Fruit fly (Drosophila melanogaster) whole organism, embryonic: ENCODE measurements around the gene Taf6.

Experiments
- Antp ChIP-seq: fragments of 200-800 bp; sonication (Bioruptor generic); optimal IDR thresholded peaks from 3 replicates; lab custom pipeline; 2016; ENCODE audit warnings: missing biosample characterization, missing genetic modification characterization
- Atf3 ChIP-seq: fragments of 200-800 bp; sonication (Bioruptor generic); optimal IDR thresholded peaks from 3 replicates; lab custom pipeline; 2016; ENCODE audit warnings: missing biosample characterization, missing genetic modification characterization
- CG10321 ChIP-seq: fragments of 200-800 bp; sonication (Bioruptor generic); IDR thresholded peaks from 2 replicates; pipeline ENCODE4 v1.3.6; 2022; ENCODE audit warnings: missing biosample characterization, missing genetic modification characterization
- CG10543 ChIP-seq: fragments of 200-800 bp; sonication (Bioruptor generic); optimal IDR thresholded peaks from 3 replicates; lab custom pipeline; 2017; ENCODE audit warnings: missing biosample characterization, mild to moderate bottlenecking, missing genetic modification characterization, moderate library complexity
- CG11504 ChIP-seq: fragments of 200-800 bp; sonication (Bioruptor generic); optimal IDR thresholded peaks from 3 replicates; lab custom pipeline; 2019; ENCODE audit warnings: missing biosample characterization, mild to moderate bottlenecking, missing genetic modification characterization, moderate library complexity
- CG14965 ChIP-seq: fragments of 200-800 bp; sonication (Bioruptor generic); optimal IDR thresholded peaks from 2 replicates; lab custom pipeline; 2016; ENCODE audit warnings: missing biosample characterization, missing genetic modification characterization, borderline replicate concordance
- CG15479 ChIP-seq: fragments of 200-800 bp; sonication (Bioruptor generic); optimal IDR thresholded peaks from 3 replicates; lab custom pipeline; 2019; ENCODE audit warnings: missing biosample characterization, mild to moderate bottlenecking, missing genetic modification characterization, moderate library complexity
- CG16815 ChIP-seq: fragments of 200-800 bp; sonication (Bioruptor generic); optimal IDR thresholded peaks from 3 replicates; lab custom pipeline; 2017; ENCODE audit warnings: missing biosample characterization, mild to moderate bottlenecking, missing genetic modification characterization
- CG17385 ChIP-seq: fragments of 200-800 bp; sonication (Bioruptor generic); optimal IDR thresholded peaks from 3 replicates; lab custom pipeline; 2018; ENCODE audit warnings: missing biosample characterization, mild to moderate bottlenecking, missing genetic modification characterization
- CG17568 ChIP-seq: fragments of 200-800 bp; sonication (Bioruptor generic); optimal IDR thresholded peaks from 2 replicates; lab custom pipeline; 2018; ENCODE audit warnings: missing biosample characterization, mild to moderate bottlenecking, missing genetic modification characterization, moderate library complexity
- CG30431 ChIP-seq: fragments of 200-800 bp; sonication (Bioruptor generic); optimal IDR thresholded peaks from 2 replicates; lab custom pipeline; 2017; ENCODE audit warnings: missing biosample characterization, missing genetic modification characterization
- CG31388 ChIP-seq: fragments of 200-800 bp; sonication (Bioruptor generic); optimal IDR thresholded peaks from 2 replicates; lab custom pipeline; 2016; ENCODE audit warnings: missing biosample characterization, missing genetic modification characterization
- CG32767 ChIP-seq: fragments of 200-800 bp; sonication (Bioruptor generic); IDR thresholded peaks from 2 replicates; pipeline ENCODE4 v1.3.6; 2022; ENCODE audit warnings: missing biosample characterization, missing genetic modification characterization
- CG34422 ChIP-seq: fragments of 200-800 bp; sonication (Bioruptor generic); IDR thresholded peaks from 3 replicates; pipeline ENCODE4 v1.3.6; 2022; ENCODE audit warnings: missing biosample characterization, missing genetic modification characterization
- CG4282 ChIP-seq: fragments of 200-800 bp; sonication (Bioruptor generic); optimal IDR thresholded peaks from 2 replicates; lab custom pipeline; 2016; ENCODE audit warnings: missing biosample characterization, missing genetic modification characterization
- CG4328 ChIP-seq: fragments of 200-800 bp; sonication (Bioruptor generic); optimal IDR thresholded peaks from 3 replicates; lab custom pipeline; 2017; ENCODE audit warnings: missing biosample characterization, missing genetic modification reagents, missing genetic modification characterization
- CG4730 ChIP-seq: fragments of 200-800 bp; sonication (Bioruptor generic); IDR thresholded peaks from 2 replicates; pipeline ENCODE4 v1.3.6; 2022; ENCODE audit warnings: missing biosample characterization, missing genetic modification characterization
- CG5180 ChIP-seq: fragments of 200-800 bp; sonication (Bioruptor generic); optimal IDR thresholded peaks from 3 replicates; lab custom pipeline; 2017; ENCODE audit warnings: missing biosample characterization, missing genetic modification characterization, mild to moderate bottlenecking, moderate library complexity, missing genetic modification reagents
- CG6765 ChIP-seq: fragments of 200-800 bp; sonication (Bioruptor generic); optimal IDR thresholded peaks from 3 replicates; lab custom pipeline; 2017; ENCODE audit warnings: missing biosample characterization, mild to moderate bottlenecking, missing genetic modification characterization
- CG8089 ChIP-seq: fragments of 200-800 bp; sonication (Bioruptor generic); optimal IDR thresholded peaks from 3 replicates; lab custom pipeline; 2016; ENCODE audit warnings: missing biosample characterization, missing genetic modification characterization
- CG8290 ChIP-seq, 3 experiments: fragments of 200-800 bp; sonication (Bioruptor generic); optimal IDR thresholded peaks; 2 replicates each; lab custom pipeline; 2016 to 2019; ENCODE audit warnings: missing biosample characterization in 3 of 3, missing genetic modification characterization in 3 of 3, mild to moderate bottlenecking in 2 of 3, moderate library complexity in 1 of 3
- CG8478 ChIP-seq: fragments of >200 bp; optimal IDR thresholded peaks from 2 replicates; lab custom pipeline; 2018
- CG9215 ChIP-seq: fragments of 200-800 bp; sonication (Bioruptor generic); IDR thresholded peaks from 2 replicates; pipeline ENCODE4 v1.3.6; 2022; ENCODE audit warnings: missing biosample characterization, missing genetic modification characterization
- CG9817 ChIP-seq: fragments of 200-800 bp; sonication (Bioruptor generic); optimal IDR thresholded peaks from 2 replicates; lab custom pipeline; 2018; ENCODE audit warnings: missing biosample characterization, mild to moderate bottlenecking, missing genetic modification characterization, moderate library complexity
- Camta ChIP-seq: fragments of 200-800 bp; sonication (Bioruptor generic); optimal IDR thresholded peaks from 2 replicates; lab custom pipeline; 2016; ENCODE audit warnings: missing biosample characterization, missing genetic modification characterization
- ERR ChIP-seq: fragments of 200-800 bp; sonication (Bioruptor generic); optimal IDR thresholded peaks from 2 replicates; lab custom pipeline; 2016; ENCODE audit warnings: missing biosample characterization, missing genetic modification characterization
- H2.0 ChIP-seq: fragments of 200-800 bp; sonication (Bioruptor generic); IDR thresholded peaks from 2 replicates; pipeline ENCODE4 v1.3.6; 2022; ENCODE audit warnings: missing biosample characterization, missing genetic modification characterization
- HLHmδ ChIP-seq: fragments of 200-800 bp; sonication (Bioruptor generic); optimal IDR thresholded peaks from 2 replicates; lab custom pipeline; 2018; ENCODE audit warnings: missing biosample characterization, mild to moderate bottlenecking, missing genetic modification characterization, moderate library complexity
- Lpt ChIP-seq: fragments of >200 bp; optimal IDR thresholded peaks from 2 replicates; lab custom pipeline; 2018; ENCODE audit warnings: missing biosample characterization, missing genetic modification characterization
- Ptx1 ChIP-seq: fragments of 200-800 bp; sonication (Bioruptor generic); IDR thresholded peaks from 2 replicates; pipeline ENCODE4 v1.3.6; 2022; ENCODE audit warnings: missing biosample characterization, missing genetic modification characterization
- Rx ChIP-seq: fragments of 200-800 bp; sonication (Bioruptor generic); IDR thresholded peaks from 2 replicates; pipeline ENCODE4 v1.3.6; 2022; ENCODE audit warnings: missing biosample characterization, missing genetic modification characterization
- ab ChIP-seq: fragments of 200-800 bp; sonication (Bioruptor generic); optimal IDR thresholded peaks from 2 replicates; lab custom pipeline; 2016; ENCODE audit warnings: missing biosample characterization, missing genetic modification characterization
- ase ChIP-seq: fragments of 200-800 bp; sonication (Bioruptor generic); IDR thresholded peaks from 3 replicates; pipeline ENCODE4 v1.3.6; 2022; ENCODE audit warnings: missing biosample characterization, missing genetic modification characterization
- ato ChIP-seq: fragments of 200-800 bp; sonication (Bioruptor generic); IDR thresholded peaks from 2 replicates; pipeline ENCODE4 v1.3.6; 2022; ENCODE audit warnings: missing biosample characterization, missing genetic modification characterization; ENCODE audit not compliant: partially characterized antibody
- chn ChIP-seq: fragments of 200-800 bp; sonication (Bioruptor generic); optimal IDR thresholded peaks from 2 replicates; lab custom pipeline; 2016; ENCODE audit warnings: missing biosample characterization, missing genetic modification characterization
- corto ChIP-seq: fragments of 200-800 bp; sonication (Bioruptor generic); optimal IDR thresholded peaks from 2 replicates; lab custom pipeline; 2016; ENCODE audit warnings: missing biosample characterization, mild to moderate bottlenecking, missing genetic modification characterization, moderate library complexity
- danr ChIP-seq: fragments of 200-800 bp; sonication (Bioruptor generic); IDR thresholded peaks from 2 replicates; pipeline ENCODE4 v1.3.6; 2022; ENCODE audit warnings: missing biosample characterization, missing genetic modification characterization
- emc ChIP-seq: fragments of 200-800 bp; sonication (Bioruptor generic); optimal IDR thresholded peaks from 2 replicates; lab custom pipeline; 2016; ENCODE audit warnings: missing biosample characterization, missing genetic modification characterization
- gcm ChIP-seq: fragments of 200-800 bp; sonication (Bioruptor generic); optimal IDR thresholded peaks from 2 replicates; lab custom pipeline; 2019; ENCODE audit warnings: missing biosample characterization, mild to moderate bottlenecking, missing genetic modification characterization, moderate library complexity
- gt ChIP-seq: fragments of 200-800 bp; sonication (Bioruptor generic); IDR thresholded peaks from 2 replicates; pipeline ENCODE4 v1.3.6; 2022; ENCODE audit warnings: missing biosample characterization, missing genetic modification characterization
- insv ChIP-seq, 2 experiments: fragments of 200-800 bp; sonication (Bioruptor generic); optimal IDR thresholded peaks; 3 replicates each; lab custom pipeline; 2016 to 2018; ENCODE audit warnings: missing biosample characterization in 2 of 2, missing genetic modification characterization in 2 of 2
- kay ChIP-seq: fragments of 200-800 bp; sonication (Bioruptor generic); optimal IDR thresholded peaks from 2 replicates; lab custom pipeline; 2016; ENCODE audit warnings: missing biosample characterization, missing genetic modification characterization
- prd ChIP-seq, 3 experiments: fragments of >200 bp in 2 of 3; fragments of 200-800 bp in 1 of 3; sonication (Bioruptor generic) in 1 of 3; optimal IDR thresholded peaks in 2 of 3; IDR thresholded peaks in 1 of 3; 2 replicates in 2 of 3; 3 replicates in 1 of 3; pipeline versions ENCODE4 v1.3.6 to Lab custom; 2017 to 2022; ENCODE audit warnings: missing biosample characterization in 1 of 3, missing genetic modification characterization in 1 of 3
- rib ChIP-seq: fragments of 200-800 bp; sonication (Bioruptor generic); IDR thresholded peaks from 2 replicates; pipeline ENCODE4 v1.3.6; 2022; ENCODE audit warnings: missing biosample characterization, missing genetic modification characterization
- ro ChIP-seq: fragments of 200-800 bp; sonication (Bioruptor generic); IDR thresholded peaks from 2 replicates; pipeline ENCODE4 v1.3.6; 2022; ENCODE audit warnings: missing biosample characterization, missing genetic modification characterization
- salm ChIP-seq: fragments of 200-800 bp; sonication (Bioruptor generic); optimal IDR thresholded peaks from 2 replicates; lab custom pipeline; 2018; ENCODE audit warnings: missing biosample characterization, mild to moderate bottlenecking, missing genetic modification characterization
- sd ChIP-seq: fragments of 200-800 bp; sonication (Bioruptor generic); optimal IDR thresholded peaks from 3 replicates; lab custom pipeline; 2018; ENCODE audit warnings: missing biosample characterization, mild to moderate bottlenecking, missing genetic modification characterization, moderate library complexity
- sens-2 ChIP-seq: fragments of 200-800 bp; sonication (Bioruptor generic); IDR thresholded peaks from 2 replicates; pipeline ENCODE4 v1.3.6; 2022; ENCODE audit warnings: missing biosample characterization, missing genetic modification characterization
- slbo ChIP-seq: fragments of 200-800 bp; sonication (Bioruptor generic); IDR thresholded peaks from 2 replicates; pipeline ENCODE4 v1.3.6; 2022; ENCODE audit warnings: missing biosample characterization, missing genetic modification characterization
- ttk ChIP-seq: fragments of 200-800 bp; sonication (Bioruptor generic); IDR thresholded peaks from 2 replicates; pipeline ENCODE4 v2.1.2; 2022; ENCODE audit warnings: missing biosample characterization, missing genetic modification characterization
- tx ChIP-seq: fragments of 200-800 bp; sonication (Bioruptor generic); optimal IDR thresholded peaks from 2 replicates; lab custom pipeline; 2016; ENCODE audit warnings: missing biosample characterization, missing genetic modification characterization
- zen ChIP-seq: fragments of 200-800 bp; sonication (Bioruptor generic); optimal IDR thresholded peaks from 3 replicates; lab custom pipeline; 2018; ENCODE audit warnings: missing biosample characterization, mild to moderate bottlenecking, missing genetic modification characterization, moderate library complexity

Taf6 gene

DNA sequence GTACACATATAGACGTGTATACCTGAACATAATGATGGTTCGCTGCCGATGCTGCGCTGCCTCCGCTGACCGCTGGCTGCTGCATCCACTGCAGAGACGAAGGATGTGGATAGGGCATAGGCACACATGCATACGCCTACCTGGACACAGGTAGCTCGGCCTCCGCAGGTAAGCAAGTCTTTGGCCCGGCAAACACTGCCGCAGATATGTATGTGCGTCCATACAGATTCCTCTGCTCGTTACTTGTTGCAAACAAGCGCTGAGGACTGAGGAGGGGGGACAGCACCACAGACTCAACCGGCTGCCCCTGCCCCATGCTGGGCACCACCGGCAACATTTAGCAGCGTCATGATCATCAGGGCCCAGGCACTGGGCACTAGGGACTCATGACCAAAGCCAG, 42.1 kb upstream of the Taf6 start:
- TF ChIP-seq ab (GFP tag; lab: Kevin White, UChicago) (no peak), ro (GFP tag; lab: Robert Waterston, UW) (no peak), Atf3 (no peak), H2.0 (GFP tag; lab: Robert Waterston, UW) (no peak), CG16815 (GFP tag; lab: Kevin White, UChicago) (no peak), ase (GFP tag; lab: Robert Waterston, UW) (no peak), ttk (no peak), CG32767 (GFP tag; lab: Robert Waterston, UW) (no peak), prd (optimal IDR thresholded peaks at IDR 0.05; lab: Kevin White, UChicago) (no peak), prd (GFP tag; IDR thresholded peaks at IDR 0.05; lab: Robert Waterston, UW) (no peak), CG17568 (GFP tag; lab: Kevin White, UChicago) (no peak), kay (GFP tag; lab: Kevin White, UChicago) (no peak), CG8290 (GFP tag; optimal IDR thresholded peaks at IDR 0.05; lab: Kevin White, UChicago) (no peak), CG8290 (tag; optimal IDR thresholded peaks at IDR 0.05; lab: Kevin White, UChicago) (no peak), HLHmδ (GFP tag; lab: Kevin White, UChicago) (no peak), ato (GFP tag; lab: Robert Waterston, UW) (no peak), CG34422 (GFP tag; lab: Robert Waterston, UW) (no peak), CG10543 (GFP tag; lab: Kevin White, UChicago) (peak; percentile 44), corto (GFP tag; lab: Kevin White, UChicago) (no peak), zen (peak; percentile 46), salm (tag; lab: Kevin White, UChicago) (no peak), sd (tag; lab: Kevin White, UChicago) (no peak), CG8089 (GFP tag; lab: Kevin White, UChicago) (no peak), slbo (no peak), Camta (no peak), Lpt (GFP tag; lab: Kevin White, UChicago) (peak; percentile 42), rib (GFP tag; lab: Robert Waterston, UW) (no peak), CG6765 (no peak), danr (no peak), gt (GFP tag; lab: Robert Waterston, UW) (no peak), CG30431 (GFP tag; lab: Kevin White, UChicago) (no peak), CG11504 (no peak), CG17385 (GFP tag; lab: Kevin White, UChicago) (no peak), insv (GFP tag; optimal IDR thresholded peaks at IDR 0.05; lab: Kevin White, UChicago) (no peak), CG5180 (no peak), emc (no peak), CG15479 (GFP tag; lab: Kevin White, UChicago) (peak; percentile 57), CG10321 (GFP tag; lab: Robert Waterston, UW) (no peak), gcm (GFP tag; lab: Kevin White, UChicago) (no peak), tx (no peak), Ptx1 (no peak), CG9817 (no peak), Rx (GFP tag; lab: Robert Waterston, UW) (no peak), CG4282 (GFP tag; lab: Kevin White, UChicago) (no peak), CG4328 (GFP tag; lab: Kevin White, UChicago) (no peak), CG8478 (lab: Kevin White, UChicago) (no peak), Antp (GFP tag; lab: Kevin White, UChicago) (no peak), CG31388 (GFP tag; lab: Kevin White, UChicago) (no peak), chn (no peak), CG4730 (no peak), sens-2 (GFP tag; lab: Robert Waterston, UW) (no peak), CG9215 (no peak), CG14965 (GFP tag; lab: Kevin White, UChicago) (no peak), ERR (no peak)
